Worm (Caenorhabditis elegans) whole organism, dauer: ENCODE results near the gene srx-66.

Experiments used
- unc-62 ChIP-seq: sonication (generic microtip); optimal IDR thresholded peaks from 2 replicates; lab custom pipeline; 2017; ENCODE audit warnings: missing biosample characterization, missing genetic modification reagents, missing genetic modification characterization

Gene srx-66

DNA sequence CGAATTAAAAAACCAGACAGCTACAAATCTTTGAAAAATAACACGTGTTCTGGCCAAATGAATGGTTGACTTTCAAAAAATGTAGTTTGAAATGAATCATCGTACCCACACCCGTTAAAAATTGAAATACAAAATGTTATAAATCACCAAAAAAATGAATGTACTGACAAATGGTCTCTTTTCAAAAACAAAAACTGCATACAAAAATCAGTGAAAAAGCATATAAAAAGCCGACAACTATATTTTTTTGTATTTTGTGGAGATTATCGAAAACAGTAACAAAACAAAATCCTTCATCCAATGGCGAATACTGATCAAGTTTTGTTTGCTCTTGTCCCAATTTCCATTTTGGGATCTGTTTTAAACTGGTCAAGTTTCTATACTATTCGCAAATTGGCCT lies at the start of gene srx-66:
Gene srx-66, plus strand, starts transcription at position 301 of the 400 bp plus-strand sequence.
- TF ChIP-seq unc-62 (GFP tag; lab: Kevin White, UChicago): no peak

DNA sequence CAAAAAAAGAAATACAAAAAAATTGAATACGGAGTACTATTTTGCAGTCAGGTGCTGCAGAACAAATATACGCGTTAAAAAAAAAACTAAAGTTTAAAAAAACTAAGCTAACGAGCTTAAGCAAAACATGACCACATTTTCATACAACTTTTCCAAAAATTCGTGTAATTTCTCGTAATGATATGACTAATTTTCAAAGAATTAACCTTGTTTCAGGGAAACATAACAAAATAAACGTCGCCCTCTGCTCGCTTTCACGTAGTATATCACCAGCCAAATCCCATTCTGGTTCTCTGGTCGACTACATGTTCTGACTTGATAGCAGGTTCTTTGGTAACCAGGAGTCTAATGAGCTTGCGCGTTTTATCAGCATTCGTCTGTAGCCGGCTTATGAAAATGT lies 49.0 kb upstream of the srx-66 start:
- TF ChIP-seq unc-62 (GFP tag; lab: Kevin White, UChicago): no peak

DNA sequence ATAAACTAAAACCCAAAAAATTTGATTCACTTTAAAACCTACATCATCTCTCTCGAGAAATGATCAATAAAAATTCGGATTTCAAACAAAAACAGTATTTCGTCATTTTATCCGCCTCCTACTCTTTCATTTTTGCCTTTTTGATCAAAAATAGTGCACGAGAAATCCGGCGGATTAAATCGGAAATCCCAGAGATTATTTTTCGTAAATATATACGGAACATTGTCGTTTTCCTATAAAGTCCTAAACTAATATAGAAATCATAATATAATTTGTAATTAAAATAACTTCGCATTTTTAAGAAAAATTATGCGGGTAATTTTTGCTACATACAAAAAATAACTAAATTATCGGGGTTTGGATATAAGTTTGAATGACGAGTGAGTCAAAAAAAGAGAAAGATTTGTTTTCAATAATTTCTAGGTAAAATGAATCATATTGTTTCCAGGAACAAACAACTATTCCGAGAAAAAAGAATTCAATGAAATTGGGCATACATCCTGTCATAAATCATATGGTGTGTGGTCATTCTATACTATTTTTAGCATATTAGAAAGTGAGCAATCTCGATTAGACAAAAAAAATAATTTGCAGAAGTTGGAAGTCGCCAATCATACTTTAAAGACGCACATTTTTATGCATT lies 45.2 kb upstream of the srx-66 start, which contains the start of gene nhr-158:
Gene nhr-158, minus strand, starts transcription at position 51 of the 643 bp plus-strand sequence.
- TF ChIP-seq unc-62 (GFP tag; lab: Kevin White, UChicago): no peak

DNA sequence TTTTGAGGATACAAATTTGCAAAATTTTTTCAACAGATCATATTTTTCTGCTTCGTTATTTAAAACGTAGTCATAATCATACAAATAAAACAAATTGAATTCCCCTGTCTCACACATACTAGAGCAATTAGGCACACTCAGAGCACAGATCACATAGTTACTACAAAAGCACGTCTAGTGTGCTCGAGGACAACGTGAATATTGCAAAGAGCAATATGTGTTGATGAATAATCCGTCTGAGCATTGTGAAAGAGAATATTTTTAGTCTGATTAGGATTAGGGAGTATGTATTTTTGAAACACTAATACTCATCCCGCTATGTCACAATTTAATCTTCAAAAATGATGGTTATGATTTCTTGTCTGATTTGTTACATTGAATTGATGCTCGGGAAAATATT lies 42.1 kb upstream of the srx-66 start:
- no peak for TF ChIP-seq unc-62 (GFP tag; lab: Kevin White, UChicago)

DNA sequence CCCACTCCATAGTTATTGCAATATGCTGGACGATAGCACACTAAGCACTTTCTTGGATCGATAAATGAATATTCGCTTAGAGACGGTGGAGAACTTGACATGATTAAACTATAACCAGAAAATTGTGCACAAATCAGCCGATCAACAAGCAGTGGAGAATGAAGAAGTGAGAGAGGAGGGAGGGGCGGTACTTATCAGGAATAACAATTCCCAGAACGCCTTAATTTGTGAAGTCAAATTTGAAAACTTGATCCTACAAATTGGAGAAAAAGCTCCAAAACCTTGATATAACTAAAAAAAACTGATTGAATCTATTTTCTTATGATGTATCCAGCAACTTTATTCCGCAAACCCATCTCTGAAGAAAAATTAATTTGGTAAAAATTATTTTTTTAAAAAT lies 41.2 kb upstream of the srx-66 start, which contains the start of gene nhr-159:
Gene nhr-159, minus strand, starts transcription at position 101 of the 400 bp plus-strand sequence.
- no peak for TF ChIP-seq unc-62 (GFP tag; lab: Kevin White, UChicago)

DNA sequence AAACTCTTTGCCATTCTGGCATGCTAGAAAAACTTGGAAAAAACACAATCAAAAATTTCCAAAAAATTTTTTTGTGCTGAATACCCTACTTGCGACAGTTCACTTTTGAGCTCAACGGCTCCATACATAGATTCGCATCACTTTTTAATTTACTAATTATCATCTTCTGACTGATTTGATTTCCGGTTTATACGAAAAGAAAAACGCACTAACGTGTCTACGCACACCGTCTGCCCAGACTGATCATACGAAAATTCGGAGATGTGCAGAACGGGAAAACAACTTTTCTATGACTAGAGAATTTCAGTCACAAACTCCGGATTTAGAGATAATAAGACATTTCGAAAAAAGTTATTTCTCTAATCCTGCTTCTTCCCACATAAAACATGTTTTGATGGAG lies 34.8 kb upstream of the srx-66 start:
- no peak for TF ChIP-seq unc-62 (GFP tag; lab: Kevin White, UChicago)

DNA sequence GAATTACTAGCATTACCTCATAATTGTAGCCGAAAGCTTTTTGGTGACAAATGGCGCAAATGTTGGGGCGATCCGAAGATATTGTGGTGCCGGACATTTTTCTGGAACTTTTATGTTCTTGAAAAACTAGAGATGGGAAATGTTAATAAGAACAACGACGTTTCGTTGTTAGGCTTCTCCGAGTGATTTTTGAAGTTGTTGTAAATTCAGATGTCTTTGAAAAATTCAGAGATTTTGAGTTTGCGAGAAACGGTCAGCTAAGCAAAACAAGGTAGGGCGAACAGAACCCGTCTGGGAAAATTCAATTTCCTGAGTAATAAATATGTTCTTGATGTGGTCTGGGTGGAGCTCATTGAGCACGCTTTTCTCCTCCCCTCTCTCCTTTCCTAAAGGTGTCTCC lies 33.3 kb upstream of the srx-66 start, which contains the start of gene nhr-124:
Gene nhr-124, minus strand, starts transcription at position 101 of the 400 bp plus-strand sequence.
- no peak for TF ChIP-seq unc-62 (GFP tag; lab: Kevin White, UChicago)

DNA sequence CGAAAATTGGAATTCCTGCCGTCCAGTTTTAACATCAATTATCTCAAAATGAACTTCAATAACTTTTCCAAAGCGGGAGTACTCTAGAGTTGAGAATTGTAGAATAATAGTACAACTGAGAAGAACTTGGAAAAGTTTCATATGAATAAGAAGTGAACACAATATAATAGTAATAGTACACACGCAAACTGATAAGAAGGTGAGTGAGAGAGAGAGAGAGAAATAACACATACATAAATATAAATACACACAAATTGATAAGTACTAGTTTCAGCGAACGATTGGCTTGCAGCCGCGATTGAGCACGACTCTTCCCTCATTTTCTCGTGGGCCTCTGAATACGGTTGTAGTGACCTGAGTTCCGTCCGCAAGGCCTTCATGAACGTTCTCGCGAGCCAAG lies 30.3 kb upstream of the srx-66 start, which contains the start of gene C17E7.13:
Gene C17E7.13, minus strand, starts transcription at position 176 of the 400 bp plus-strand sequence.
- TF ChIP-seq unc-62 (GFP tag; lab: Kevin White, UChicago): no peak

DNA sequence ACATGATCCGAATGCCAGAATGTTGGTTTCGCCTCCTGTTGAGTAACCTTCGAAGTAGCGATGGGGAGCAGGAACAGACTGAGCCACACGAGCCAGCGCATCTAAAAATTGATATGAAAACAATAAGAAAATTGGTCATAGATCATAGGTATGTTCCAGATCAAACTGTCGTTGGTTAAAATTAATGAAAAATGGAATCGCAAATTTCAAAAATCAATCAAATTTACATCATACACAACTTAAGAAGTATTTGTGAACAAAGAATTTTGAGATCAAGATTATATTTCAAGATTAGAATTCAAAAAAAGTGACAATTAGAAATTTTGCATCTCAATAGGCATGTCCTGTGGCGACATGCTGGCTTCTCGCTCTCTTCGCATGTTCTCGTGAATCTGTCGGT lies 28.6 kb upstream of the srx-66 start, which contains the start of gene C17E7.9:
Gene C17E7.9, minus strand, starts transcription at position 101 of the 400 bp plus-strand sequence.
- no peak for TF ChIP-seq unc-62 (GFP tag; lab: Kevin White, UChicago)

DNA sequence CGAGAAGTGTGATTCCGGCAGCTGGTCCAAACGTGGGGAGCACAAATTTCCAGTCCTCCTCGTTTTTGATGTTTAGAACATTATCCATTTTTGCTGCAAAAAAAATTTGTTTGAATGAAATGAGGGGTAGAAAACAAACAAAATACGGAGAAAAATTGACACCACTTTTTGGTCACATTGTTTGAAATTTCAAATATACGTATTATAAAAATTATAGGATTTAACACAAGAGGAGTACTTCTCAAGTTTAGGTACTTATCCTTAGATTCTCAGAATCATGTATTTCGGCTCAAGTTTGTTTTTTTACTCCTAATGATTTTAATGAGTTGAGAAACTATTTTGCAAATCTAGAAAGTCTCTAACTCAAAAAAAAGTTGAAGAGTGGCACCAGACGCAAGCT lies 27.5 kb upstream of the srx-66 start, which contains the start of gene C17E7.12:
Gene C17E7.12, minus strand, starts transcription at position 101 of the 400 bp plus-strand sequence.
- TF ChIP-seq unc-62 (GFP tag; lab: Kevin White, UChicago): no peak

DNA sequence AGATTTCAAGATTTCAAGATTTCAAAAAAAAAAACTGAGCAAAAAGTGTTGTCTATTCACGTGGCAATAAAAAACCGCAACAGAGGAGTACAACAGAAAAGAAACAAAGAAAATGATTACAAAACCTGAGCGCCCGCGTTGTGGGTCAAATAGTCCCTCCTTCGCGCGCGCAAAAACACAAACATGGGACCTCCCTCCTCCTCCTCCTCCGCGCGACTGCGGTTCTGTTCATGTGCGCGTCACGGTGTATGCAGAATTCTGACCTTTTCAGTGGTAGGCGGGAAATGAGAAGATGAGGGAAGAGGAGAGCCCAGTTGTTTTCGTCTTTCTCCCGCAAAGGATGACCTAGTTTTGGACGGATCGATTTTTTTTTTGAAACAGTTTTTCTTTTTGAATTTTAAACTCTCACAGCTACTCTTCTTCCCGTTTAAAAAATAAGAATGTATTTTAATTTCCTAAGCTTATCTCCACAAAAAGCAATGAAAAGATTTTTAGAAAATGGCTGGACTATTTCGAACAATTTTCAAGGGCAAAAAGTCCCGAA lies 27.0 kb upstream of the srx-66 start, which contains the start of gene C17E7.4:
Gene C17E7.4, plus strand, starts transcription at position 494 of the 544 bp plus-strand sequence.
- no peak for TF ChIP-seq unc-62 (GFP tag; lab: Kevin White, UChicago)

DNA sequence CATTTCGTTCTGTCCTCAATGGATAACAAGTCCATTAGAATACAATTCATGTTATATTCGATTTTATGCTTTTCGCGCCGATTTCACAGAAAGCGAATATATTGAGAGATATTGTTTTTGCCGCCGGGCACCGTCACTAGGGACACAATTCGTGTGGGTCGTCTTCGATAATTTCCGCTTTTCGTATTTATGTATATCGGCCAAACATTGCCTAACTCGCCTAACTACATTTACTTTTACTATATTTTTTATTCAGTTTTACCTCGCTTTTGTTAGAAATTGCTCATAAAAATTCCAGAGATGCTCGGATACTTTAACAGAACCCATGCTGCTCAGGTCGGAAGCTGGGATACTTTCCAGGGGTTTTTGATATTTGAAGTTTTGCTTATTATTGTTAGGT lies 24.7 kb upstream of the srx-66 start, which contains the start of gene sre-9:
Gene sre-9, plus strand, starts transcription at position 301 of the 400 bp plus-strand sequence.
- TF ChIP-seq unc-62 (GFP tag; lab: Kevin White, UChicago): no peak

DNA sequence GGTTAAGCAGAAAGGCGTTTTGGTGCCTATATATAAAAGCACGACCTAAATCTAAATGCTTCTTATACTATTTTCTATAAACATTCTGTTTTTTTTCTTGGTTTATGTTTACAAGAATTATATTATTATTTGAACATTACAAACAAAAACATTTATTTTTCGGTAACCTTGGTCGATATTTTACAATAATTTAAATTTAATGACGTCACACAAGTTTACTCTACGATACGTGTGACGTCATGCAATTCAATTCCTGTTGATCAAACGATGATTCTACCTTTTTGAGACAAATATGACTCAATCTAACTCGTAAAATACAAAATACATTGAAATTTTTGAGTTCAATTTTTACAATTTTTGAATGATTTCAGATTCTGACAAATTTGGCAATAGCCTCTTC lies 23.4 kb upstream of the srx-66 start:
- no peak for TF ChIP-seq unc-62 (GFP tag; lab: Kevin White, UChicago)

DNA sequence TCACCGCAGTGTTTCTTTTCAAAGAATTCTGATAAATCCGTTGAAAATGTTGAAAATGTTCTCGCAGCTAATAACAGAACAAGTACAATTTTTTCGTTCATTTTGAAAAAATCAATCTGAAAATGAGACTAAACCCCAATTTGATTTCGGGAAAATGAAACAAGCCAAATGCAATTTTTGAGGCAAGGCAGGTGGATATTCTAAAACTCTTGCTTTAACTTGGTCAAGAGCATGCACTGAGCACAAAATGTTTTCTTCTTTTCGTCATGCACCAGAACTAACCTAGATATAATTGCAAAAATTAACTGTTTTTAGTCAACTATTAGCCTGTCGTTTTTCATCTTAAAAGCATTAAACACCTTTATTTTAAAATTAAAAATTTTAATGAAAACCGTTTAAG lies 19.3 kb upstream of the srx-66 start, which contains the start of gene irld-22:
Gene irld-22, minus strand, starts transcription at position 101 of the 400 bp plus-strand sequence.
- no peak for TF ChIP-seq unc-62 (GFP tag; lab: Kevin White, UChicago)

DNA sequence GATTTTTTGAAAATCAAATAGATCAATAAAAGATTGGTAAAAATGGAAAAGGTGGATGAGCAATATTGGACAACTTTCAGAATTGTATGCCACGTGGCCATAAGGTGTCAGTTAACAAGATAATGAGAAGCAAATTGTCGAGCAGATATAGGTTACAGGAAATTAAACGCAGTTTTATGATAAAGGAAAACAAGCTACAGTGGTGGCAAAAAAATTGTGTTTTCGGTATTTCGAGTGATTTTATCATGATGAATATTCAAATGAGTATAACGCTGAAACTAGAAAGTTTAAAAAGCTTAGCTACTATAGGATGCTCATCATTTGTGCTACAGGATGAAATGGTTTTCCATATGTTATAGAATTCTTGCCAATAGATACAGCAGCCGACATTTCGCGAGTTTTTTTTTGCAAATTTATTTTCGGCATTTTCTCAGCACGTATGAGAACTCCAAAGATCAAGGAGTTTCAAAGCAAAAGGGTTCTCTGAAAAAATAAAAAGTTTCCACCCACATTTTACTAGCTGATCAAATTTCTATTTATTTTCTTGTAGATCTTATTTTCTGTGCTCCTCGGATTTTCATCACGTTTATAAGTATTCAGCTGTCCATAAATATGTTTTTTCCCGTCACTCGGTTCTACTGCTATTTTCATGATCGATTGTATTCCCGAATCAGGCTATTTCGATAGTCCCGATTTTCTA lies 16.8 kb upstream of the srx-66 start, which contains the start of the genes str-229 and srh-190:
Gene str-229, minus strand, starts transcription at position 101 of the 700 bp plus-strand sequence.
Gene srh-190, plus strand, starts transcription at position 650 of the 700 bp plus-strand sequence.
- TF ChIP-seq unc-62 (GFP tag; lab: Kevin White, UChicago): no peak
